Fruit fly (Drosophila melanogaster) Kc167 (cell line): ENCODE data around the gene trbl.

ENCODE experiments used
- Myc ChIP-seq: fragments of >200 bp; optimal IDR thresholded peaks from 2 replicates; lab custom pipeline; 2017; ENCODE audit warnings: missing external identifiers
- ttk ChIP-seq: sonication (Bioruptor generic); optimal IDR thresholded peaks from 2 replicates; lab custom pipeline; 2017; ENCODE audit warnings: missing external identifiers

DNA sequence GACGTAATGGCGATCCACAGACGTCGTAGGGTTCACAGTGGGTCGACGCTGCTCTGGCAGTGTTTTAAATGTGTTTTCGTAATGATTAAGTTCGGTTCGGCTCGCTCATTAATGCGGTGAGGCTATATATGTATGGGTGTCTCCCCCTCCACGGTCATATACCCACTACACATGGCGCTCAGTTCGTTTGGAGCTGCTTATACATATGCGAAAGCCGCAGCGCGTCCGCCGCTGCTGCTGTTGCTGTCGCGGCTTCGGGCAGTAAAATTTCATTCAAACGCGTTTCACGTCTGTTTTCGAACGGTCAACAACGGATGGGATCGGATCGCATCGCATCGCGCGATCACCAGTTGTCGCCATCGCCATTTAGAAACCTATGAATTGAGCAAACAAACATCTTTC, 15.4 kb downstream of the trbl start:
- TF ChIP-seq ttk (no peak), Myc (lab: Kevin White, UChicago) (no peak)
